Fruit fly (Drosophila melanogaster) whole organism, embryonic: Measurements from ENCODE around the gene Prx5.

Experiments used
- Abd-B ChIP-seq: fragments of 200-800 bp; sonication (Bioruptor generic); optimal IDR thresholded peaks from 2 replicates; lab custom pipeline; 2018; ENCODE audit warnings: missing biosample characterization, mild to moderate bottlenecking, missing genetic modification characterization, moderate library complexity
- BEAF-32 ChIP-seq: fragments of 200-800 bp; sonication (Bioruptor generic); optimal IDR thresholded peaks from 3 replicates; lab custom pipeline; 2017; ENCODE audit warnings: missing biosample characterization, missing genetic modification characterization, mild to moderate bottlenecking, moderate library complexity, missing genetic modification reagents
- CG10209 ChIP-seq: fragments of 200-800 bp; sonication (Bioruptor generic); optimal IDR thresholded peaks from 3 replicates; lab custom pipeline; 2017; ENCODE audit warnings: missing biosample characterization, mild to moderate bottlenecking, missing genetic modification characterization, missing genetic modification reagents
- CG10366 ChIP-seq: fragments of 200-800 bp; sonication (Bioruptor generic); IDR thresholded peaks from 2 replicates; pipeline ENCODE4 v1.3.6; 2022; ENCODE audit warnings: missing biosample characterization, missing genetic modification characterization
- CG11696 ChIP-seq: fragments of 200-800 bp; sonication (Bioruptor generic); IDR thresholded peaks from 2 replicates; pipeline ENCODE4 v1.3.6; 2022; ENCODE audit warnings: missing biosample characterization, missing genetic modification characterization
- CG12219 ChIP-seq: fragments of 200-800 bp; sonication (Bioruptor generic); optimal IDR thresholded peaks from 3 replicates; lab custom pipeline; 2018; ENCODE audit warnings: missing biosample characterization, mild to moderate bottlenecking, missing genetic modification characterization
- CG12769 ChIP-seq: fragments of 200-800 bp; sonication (Bioruptor generic); optimal IDR thresholded peaks from 2 replicates; lab custom pipeline; 2019; ENCODE audit warnings: missing biosample characterization, mild to moderate bottlenecking, missing genetic modification characterization, moderate library complexity
- CG15011 ChIP-seq: fragments of 200-800 bp; sonication (Bioruptor generic); optimal IDR thresholded peaks from 3 replicates; lab custom pipeline; 2018; ENCODE audit warnings: missing biosample characterization, mild to moderate bottlenecking, missing genetic modification characterization
- CG1529 ChIP-seq: fragments of 200-800 bp; sonication (Bioruptor generic); optimal IDR thresholded peaks from 3 replicates; lab custom pipeline; 2018; ENCODE audit warnings: missing biosample characterization, missing genetic modification characterization
- CG1602 ChIP-seq: fragments of 200-800 bp; sonication (Bioruptor generic); optimal IDR thresholded peaks from 3 replicates; lab custom pipeline; 2016; ENCODE audit warnings: missing biosample characterization, missing genetic modification characterization
- CG3163 ChIP-seq: fragments of 200-800 bp; sonication (Bioruptor generic); optimal IDR thresholded peaks from 3 replicates; lab custom pipeline; 2016; ENCODE audit warnings: missing biosample characterization, missing genetic modification characterization
- CG3726 ChIP-seq: fragments of 200-800 bp; sonication (Bioruptor generic); IDR thresholded peaks from 3 replicates; pipeline ENCODE4, ENCODE4 v1.3.6; 2022; ENCODE audit warnings: missing biosample characterization, missing genetic modification characterization
- CG6272 ChIP-seq: fragments of 200-800 bp; sonication (Bioruptor generic); IDR thresholded peaks from 2 replicates; pipeline ENCODE4 v1.3.6; 2022; ENCODE audit warnings: missing biosample characterization, missing genetic modification characterization
- CG6654 ChIP-seq: fragments of 200-800 bp; sonication (Bioruptor generic); optimal IDR thresholded peaks from 2 replicates; lab custom pipeline; 2017; ENCODE audit warnings: missing biosample characterization, mild to moderate bottlenecking, missing genetic modification characterization
- CG8089 ChIP-seq: fragments of 200-800 bp; sonication (Bioruptor generic); optimal IDR thresholded peaks from 3 replicates; lab custom pipeline; 2016; ENCODE audit warnings: missing biosample characterization, missing genetic modification characterization
- CG8290 ChIP-seq, 3 experiments: fragments of 200-800 bp; sonication (Bioruptor generic); optimal IDR thresholded peaks; 2 replicates each; lab custom pipeline; 2016 to 2019; ENCODE audit warnings: missing biosample characterization in 3 of 3, missing genetic modification characterization in 3 of 3, mild to moderate bottlenecking in 2 of 3, moderate library complexity in 1 of 3
- CG8388 ChIP-seq: fragments of 200-800 bp; sonication (Bioruptor generic); optimal IDR thresholded peaks from 2 replicates; lab custom pipeline; 2019; ENCODE audit warnings: missing biosample characterization, mild to moderate bottlenecking, missing genetic modification characterization, moderate library complexity
- CG9437 ChIP-seq: fragments of 200-800 bp; sonication (Bioruptor generic); optimal IDR thresholded peaks from 2 replicates; lab custom pipeline; 2018; ENCODE audit warnings: missing biosample characterization, mild to moderate bottlenecking, missing genetic modification characterization
- Dbx ChIP-seq: fragments of 200-800 bp; sonication (Bioruptor generic); IDR thresholded peaks from 3 replicates; pipeline ENCODE4 v1.3.6; 2022; ENCODE audit warnings: missing biosample characterization, missing genetic modification characterization
- Deaf1 ChIP-seq: fragments of 200-800 bp; optimal IDR thresholded peaks from 3 replicates; lab custom pipeline; 2019; ENCODE audit warnings: missing biosample characterization, mild to moderate bottlenecking, missing genetic modification characterization, moderate library complexity
- Ets65A ChIP-seq: fragments of 200-800 bp; sonication (Bioruptor generic); peaks from one replicate; lab custom pipeline; 2016; ENCODE audit warnings: missing biosample characterization, missing genetic modification characterization
- Gug ChIP-seq: fragments of 200-800 bp; sonication (Bioruptor generic); IDR thresholded peaks from 4 replicates; pipeline ENCODE4 v1.3.6; 2022; ENCODE audit warnings: missing biosample characterization, missing genetic modification characterization
- HmgZ ChIP-seq: fragments of 200-800 bp; sonication (Bioruptor generic); optimal IDR thresholded peaks from 2 replicates; lab custom pipeline; 2018; ENCODE audit warnings: missing biosample characterization, mild to moderate bottlenecking, missing genetic modification characterization
- Hsf ChIP-seq: fragments of 200-800 bp; sonication (Bioruptor generic); optimal IDR thresholded peaks from 3 replicates; lab custom pipeline; 2016; ENCODE audit warnings: missing biosample characterization, missing genetic modification characterization
- Med ChIP-seq: fragments of 200-800 bp; sonication (Bioruptor generic); peaks from one replicate; lab custom pipeline; 2016; ENCODE audit warnings: missing biosample characterization, missing genetic modification characterization, mild to moderate bottlenecking, inconsistent platforms, moderate library complexity
- Meics ChIP-seq: fragments of 200-800 bp; sonication (Bioruptor generic); optimal IDR thresholded peaks from 2 replicates; lab custom pipeline; 2017; ENCODE audit warnings: missing biosample characterization, mild to moderate bottlenecking, missing genetic modification characterization
- Nf-YA ChIP-seq: fragments of 200-800 bp; sonication (Bioruptor generic); IDR thresholded peaks from 2 replicates; pipeline ENCODE4 v1.3.6; 2022; ENCODE audit warnings: missing biosample characterization, missing genetic modification characterization
- Sin3A ChIP-seq: fragments of >200 bp; optimal IDR thresholded peaks from 2 replicates; lab custom pipeline; 2018
- Sox102F ChIP-seq: fragments of 200-800 bp; sonication (Bioruptor generic); optimal IDR thresholded peaks from 2 replicates; lab custom pipeline; 2018; ENCODE audit warnings: missing biosample characterization, mild to moderate bottlenecking, missing genetic modification characterization, moderate library complexity
- Sry-β ChIP-seq: fragments of 200-800 bp; sonication (Bioruptor generic); optimal IDR thresholded peaks from 2 replicates; lab custom pipeline; 2018; ENCODE audit warnings: missing biosample characterization, mild to moderate bottlenecking, missing genetic modification characterization, moderate library complexity
- Taf1 ChIP-seq: fragments of 200-800 bp; sonication (Bioruptor generic); IDR thresholded peaks from 2 replicates; pipeline ENCODE4 v1.3.6; 2022; ENCODE audit warnings: missing biosample characterization, missing genetic modification characterization
- Trl ChIP-seq, 3 experiments: fragments of >200 bp in 2 of 3; fragments of 200-800 bp in 1 of 3; sonication (Bioruptor generic) in 1 of 3; optimal IDR thresholded peaks; 2 replicates in 1 of 3; 3 replicates in 2 of 3; lab custom pipeline; 2016 to 2017; ENCODE audit warnings: missing biosample characterization in 1 of 3, missing genetic modification characterization in 1 of 3
- ab ChIP-seq: fragments of 200-800 bp; sonication (Bioruptor generic); optimal IDR thresholded peaks from 2 replicates; lab custom pipeline; 2016; ENCODE audit warnings: missing biosample characterization, missing genetic modification characterization
- crc ChIP-seq: fragments of 200-800 bp; sonication (Bioruptor generic); optimal IDR thresholded peaks from 2 replicates; lab custom pipeline; 2016; ENCODE audit warnings: missing biosample characterization, missing genetic modification characterization
- crol ChIP-seq: fragments of 200-800 bp; sonication (Bioruptor generic); IDR thresholded peaks from 2 replicates; pipeline ENCODE4 v1.3.6; 2022; ENCODE audit warnings: missing biosample characterization, missing genetic modification characterization
- esg ChIP-seq: fragments of 200-800 bp; sonication (Bioruptor generic); conservative IDR thresholded peaks from 2 replicates; pipeline ENCODE4 v1.3.6; 2022; ENCODE audit warnings: missing biosample characterization, missing genetic modification characterization
- fd96Cb ChIP-seq: fragments of 200-800 bp; sonication (Bioruptor generic); optimal IDR thresholded peaks from 2 replicates; lab custom pipeline; 2018; ENCODE audit warnings: missing biosample characterization, mild to moderate bottlenecking, missing genetic modification characterization, moderate library complexity
- gem ChIP-seq: fragments of 200-800 bp; sonication (Bioruptor generic); optimal IDR thresholded peaks from 2 replicates; lab custom pipeline; 2019; ENCODE audit warnings: missing biosample characterization, mild to moderate bottlenecking, missing genetic modification characterization, moderate library complexity
- grau ChIP-seq: fragments of 200-800 bp; optimal IDR thresholded peaks from 3 replicates; lab custom pipeline; 2019; ENCODE audit warnings: missing biosample characterization, mild to moderate bottlenecking, missing genetic modification characterization, moderate library complexity
- gsb ChIP-seq: fragments of 200-800 bp; sonication (Bioruptor generic); IDR thresholded peaks from 2 replicates; pipeline ENCODE4 v1.3.6; 2022; ENCODE audit warnings: missing biosample characterization, missing genetic modification characterization
- h ChIP-seq: fragments of >200 bp; optimal IDR thresholded peaks from 2 replicates; lab custom pipeline; 2017
- jumu ChIP-seq: fragments of 200-800 bp; sonication (Bioruptor generic); optimal IDR thresholded peaks from 3 replicates; lab custom pipeline; 2016; ENCODE audit warnings: missing biosample characterization, missing genetic modification characterization
- nmo ChIP-seq: fragments of 200-800 bp; sonication (Bioruptor generic); optimal IDR thresholded peaks from 2 replicates; lab custom pipeline; 2018; ENCODE audit warnings: missing biosample characterization, mild to moderate bottlenecking, missing genetic modification characterization, moderate library complexity
- peb ChIP-seq: fragments of 200-800 bp; sonication (Bioruptor generic); IDR thresholded peaks from 2 replicates; pipeline ENCODE4 v1.3.6; 2022; ENCODE audit warnings: missing biosample characterization, missing genetic modification characterization
- run ChIP-seq: fragments of 200-800 bp; sonication (Bioruptor generic); optimal IDR thresholded peaks from 3 replicates; lab custom pipeline; 2018; ENCODE audit warnings: missing biosample characterization, mild to moderate bottlenecking, missing genetic modification characterization
- sob ChIP-seq: fragments of 200-800 bp; sonication (Bioruptor generic); IDR thresholded peaks from 2 replicates; pipeline ENCODE4 v1.3.6; 2022; ENCODE audit warnings: missing biosample characterization, missing genetic modification characterization
- sqz ChIP-seq: fragments of 200-800 bp; sonication (Bioruptor generic); optimal IDR thresholded peaks from 3 replicates; lab custom pipeline; 2018; ENCODE audit warnings: missing biosample characterization, mild to moderate bottlenecking, missing genetic modification characterization
- tap ChIP-seq: fragments of 200-800 bp; optimal IDR thresholded peaks from 3 replicates; lab custom pipeline; 2019; ENCODE audit warnings: missing biosample characterization, mild to moderate bottlenecking, missing genetic modification characterization, moderate library complexity
- tx ChIP-seq: fragments of 200-800 bp; sonication (Bioruptor generic); optimal IDR thresholded peaks from 2 replicates; lab custom pipeline; 2016; ENCODE audit warnings: missing biosample characterization, missing genetic modification characterization
- unc-4 ChIP-seq: fragments of 200-800 bp; sonication (Bioruptor generic); IDR thresholded peaks from 2 replicates; pipeline ENCODE4 v1.3.6; 2022; ENCODE audit warnings: missing biosample characterization, missing genetic modification characterization; ENCODE audit not compliant: partially characterized antibody
- zen ChIP-seq: fragments of 200-800 bp; sonication (Bioruptor generic); optimal IDR thresholded peaks from 3 replicates; lab custom pipeline; 2018; ENCODE audit warnings: missing biosample characterization, mild to moderate bottlenecking, missing genetic modification characterization, moderate library complexity
- zf30C ChIP-seq: fragments of 200-800 bp; sonication (Bioruptor generic); optimal IDR thresholded peaks from 3 replicates; lab custom pipeline; 2018; ENCODE audit warnings: missing biosample characterization, mild to moderate bottlenecking, missing genetic modification characterization

Gene Prx5

DNA sequence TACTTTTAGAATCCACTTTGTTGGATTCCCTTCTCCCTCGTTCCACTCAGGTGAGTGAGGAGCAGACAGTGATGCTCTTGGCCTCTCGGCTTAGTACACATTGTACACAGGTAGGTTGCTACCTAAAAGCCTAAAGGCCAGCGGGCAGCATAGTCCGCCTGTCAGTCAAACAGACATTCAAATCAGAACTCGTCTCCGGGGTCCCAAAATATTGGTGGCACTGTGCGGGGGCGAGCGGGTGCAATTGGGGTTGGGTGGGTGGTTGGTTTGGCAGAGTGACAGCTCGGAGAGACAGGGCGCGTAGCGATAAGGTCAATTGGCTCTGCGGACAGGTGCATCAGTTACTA is 30.7 kb upstream of the Prx5 start:
- TF ChIP-seq fd96Cb (tag; lab: Kevin White, UChicago) (no peak), tx (GFP tag; lab: Kevin White, UChicago) (no peak), CG6654 (GFP tag; lab: Kevin White, UChicago) (no peak), CG11696 (GFP tag; lab: Robert Waterston, UW) (no peak), grau (tag; lab: Kevin White, UChicago) (no peak), Deaf1 (tag; lab: Kevin White, UChicago) (no peak), Med (GFP tag; lab: Kevin White, UChicago) (peak; percentile 48), CG9437 (peak; percentile 64), CG3163 (GFP tag; lab: Kevin White, UChicago) (no peak), Trl (optimal IDR thresholded peaks at IDR 0.05; lab: Kevin White, UChicago) (peak in 1 of 2 experiments; percentile 18), Trl (GFP tag; optimal IDR thresholded peaks at IDR 0.05; lab: Kevin White, UChicago) (no peak), Sry-β (GFP tag; lab: Kevin White, UChicago) (peak; percentile 55), crc (GFP tag; lab: Kevin White, UChicago) (no peak), HmgZ (tag; lab: Kevin White, UChicago) (peak; percentile 4), Sin3A (lab: Kevin White, UChicago) (no peak), CG3726 (no peak), Hsf (no peak), Ets65A (GFP tag; lab: Kevin White, UChicago) (peak; percentile 19), CG8290 (GFP tag; optimal IDR thresholded peaks at IDR 0.05; lab: Kevin White, UChicago) (no peak), CG8290 (tag; optimal IDR thresholded peaks at IDR 0.05; lab: Kevin White, UChicago) (peak in 1 of 2 experiments; percentile 44), CG6272 (GFP tag; lab: Robert Waterston, UW) (no peak), peb (GFP tag; lab: Robert Waterston, UW) (no peak), CG8089 (no peak), BEAF-32 (GFP tag; lab: Kevin White, UChicago) (no peak), gsb (GFP tag; lab: Robert Waterston, UW) (no peak), crol (GFP tag; lab: Robert Waterston, UW) (no peak), CG10209 (no peak), Meics (no peak), CG12219 (GFP tag; lab: Kevin White, UChicago) (no peak), run (tag; lab: Kevin White, UChicago) (no peak), esg (GFP tag; lab: Robert Waterston, UW) (no peak), CG12769 (tag; lab: Kevin White, UChicago) (peak; percentile 65), nmo (no peak), Gug (peak; percentile 44; the same call in 3 of the 4 replicates), tap (tag; lab: Kevin White, UChicago) (no peak), CG8388 (no peak), Abd-B (GFP tag; lab: Kevin White, UChicago) (no peak)

DNA sequence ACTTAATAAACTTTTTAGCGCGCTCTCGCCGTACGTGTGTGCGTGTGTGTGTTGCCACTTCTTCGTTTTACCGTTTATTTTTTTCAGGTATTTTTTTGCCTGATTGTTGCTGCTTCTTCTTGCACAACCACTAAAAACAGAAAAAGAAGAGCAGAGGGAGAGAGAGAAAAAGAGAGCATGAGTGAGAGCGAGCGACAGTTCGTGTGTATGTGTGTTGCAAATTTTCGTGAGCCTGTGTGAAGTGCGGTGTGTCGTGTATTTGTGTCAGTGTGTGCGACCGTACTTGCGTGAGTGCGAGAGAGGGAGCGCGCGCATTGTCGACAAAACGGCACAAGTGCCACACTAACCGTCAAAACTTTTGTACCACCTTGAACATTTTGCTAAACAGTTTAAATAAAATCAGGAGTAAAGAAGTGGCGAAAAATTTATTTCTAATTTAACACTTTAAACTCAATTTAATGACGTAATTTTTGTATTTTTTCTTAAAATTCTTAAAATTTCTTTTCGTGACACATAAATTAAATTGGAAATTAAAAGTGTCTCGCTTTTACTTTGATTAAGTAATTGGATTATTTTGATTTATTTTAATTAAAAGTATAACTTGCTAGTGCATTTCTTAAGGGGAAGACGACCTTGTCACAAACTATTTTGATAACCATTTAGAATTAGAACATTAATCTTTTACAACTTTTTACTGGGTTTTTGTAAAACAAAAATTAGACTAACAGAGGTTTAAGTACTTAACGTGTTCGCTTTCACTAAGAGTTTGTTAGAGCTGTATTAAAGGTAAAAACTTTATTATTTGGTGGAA is 30.1 kb upstream of the Prx5 start:
- no peak for TF ChIP-seq h
- peak; percentile 19 for TF ChIP-seq jumu (GFP tag; lab: Kevin White, UChicago)
- no peak for TF ChIP-seq zf30C (GFP tag; lab: Kevin White, UChicago)
- TF ChIP-seq ab, result no peak
- no peak for TF ChIP-seq CG3726
- TF ChIP-seq CG1602 (GFP tag; lab: Kevin White, UChicago), result peak; percentile 33
- peak; percentile 60 for TF ChIP-seq Sox102F (GFP tag; lab: Kevin White, UChicago)
- peak; percentile 27 for TF ChIP-seq CG15011 (GFP tag; lab: Kevin White, UChicago)
- no peak for TF ChIP-seq zen (tag; lab: Kevin White, UChicago)
- TF ChIP-seq Dbx (GFP tag; lab: Robert Waterston, UW), result no peak
- no peak for TF ChIP-seq unc-4 (GFP tag; lab: Robert Waterston, UW)
- TF ChIP-seq CG1529, result peak; percentile 38
- peak; percentile 79 for TF ChIP-seq gem (tag; lab: Kevin White, UChicago)
- no peak for TF ChIP-seq Taf1 (GFP tag; lab: Robert Waterston, UW)
- no peak for TF ChIP-seq CG10366 (GFP tag; lab: Robert Waterston, UW)
- no peak for TF ChIP-seq sob (GFP tag; lab: Robert Waterston, UW)
- peak; percentile 98 for TF ChIP-seq sqz (GFP tag; lab: Kevin White, UChicago)
- TF ChIP-seq Nf-YA (GFP tag; lab: Robert Waterston, UW), result no peak
